Worm (Caenorhabditis elegans) whole organism, young adult: Measurements from ENCODE around the gene nas-9.

Source experiments
- B0019.2 ChIP-seq: fragments of 200-800 bp; sonication (Bioruptor generic); conservative IDR thresholded peaks from 2 replicates; pipeline ENCODE4 v1.3.6; 2022; ENCODE audit warnings: missing genetic modification reagents, missing genetic modification characterization, missing compliant biosample characterization
- D2030.7 ChIP-seq: fragments of 200-800 bp; sonication (Bioruptor generic); IDR thresholded peaks from 2 replicates; pipeline ENCODE4 v1.3.6; 2022; ENCODE audit warnings: missing genetic modification reagents, missing genetic modification characterization, missing compliant biosample characterization
- F10E7.11 ChIP-seq: sonication (generic microtip); optimal IDR thresholded peaks from 2 replicates; lab custom pipeline; 2017; ENCODE audit warnings: mild to moderate bottlenecking, missing genetic modification characterization, moderate library complexity, missing compliant biosample characterization
- F49E8.2 ChIP-seq: sonication (generic microtip); optimal IDR thresholded peaks from 3 replicates; lab custom pipeline; 2017; ENCODE audit warnings: missing genetic modification characterization, mild to moderate bottlenecking, missing compliant biosample characterization, antibody characterized with exemption, moderate library complexity; ENCODE audit not compliant: insufficient read depth
- F52B5.7 ChIP-seq: sonication (generic microtip); optimal IDR thresholded peaks from 2 replicates; lab custom pipeline; 2016; ENCODE audit warnings: mild to moderate bottlenecking, missing genetic modification characterization, missing compliant biosample characterization
- K11D2.4 ChIP-seq: fragments of 200-800 bp; sonication (Bioruptor generic); IDR thresholded peaks from 2 replicates; pipeline ENCODE4 v1.3.6; 2022; ENCODE audit warnings: missing genetic modification reagents, missing genetic modification characterization, missing compliant biosample characterization
- T26A5.8 ChIP-seq: sonication (generic microtip); optimal IDR thresholded peaks from 2 replicates; lab custom pipeline; 2016; ENCODE audit warnings: missing genetic modification characterization, missing compliant biosample characterization
- Y53F4B.3 ChIP-seq: fragments of 200-800 bp; sonication (Bioruptor generic); IDR thresholded peaks from 2 replicates; pipeline ENCODE4 v1.3.6; 2022; ENCODE audit warnings: missing genetic modification reagents, missing genetic modification characterization, missing compliant biosample characterization
- ZK185.1 ChIP-seq: sonication (generic microtip); optimal IDR thresholded peaks from 2 replicates; lab custom pipeline; 2016; ENCODE audit warnings: mild to moderate bottlenecking, missing genetic modification characterization, missing compliant biosample characterization; ENCODE audit not compliant: poor library complexity, severe bottlenecking
- ama-1 ChIP-seq, 3 experiments: fragments of 150-350 bp in 1 of 3; sonication (generic microtip) in 2 of 3; optimal IDR thresholded peaks; 2 replicates each; lab custom pipeline; 2014 to 2018; ENCODE audit warnings: missing biosample characterization in 2 of 3, missing genetic modification characterization in 2 of 3, missing genetic modification reagents in 2 of 3
- attf-3 ChIP-seq: fragments of 200-800 bp; sonication (Bioruptor generic); conservative IDR thresholded peaks from 2 replicates; pipeline ENCODE4 v1.3.6; 2022; ENCODE audit warnings: missing genetic modification reagents, missing genetic modification characterization, missing compliant biosample characterization
- attf-6 ChIP-seq: fragments of 200-800 bp; sonication (Bioruptor generic); IDR thresholded peaks from 2 replicates; pipeline ENCODE4 v1.3.6; 2022; ENCODE audit warnings: missing genetic modification reagents, missing genetic modification characterization, missing compliant biosample characterization
- bed-1 ChIP-seq: fragments of 200-800 bp; sonication (Bioruptor generic); IDR thresholded peaks from 2 replicates; pipeline ENCODE4 v1.3.6; 2022; ENCODE audit warnings: missing genetic modification reagents, missing genetic modification characterization, missing compliant biosample characterization
- ceh-27 ChIP-seq: fragments of 200-800 bp; sonication (Bioruptor generic); optimal IDR thresholded peaks from 2 replicates; lab custom pipeline; 2018; ENCODE audit warnings: mild to moderate bottlenecking, missing genetic modification characterization, moderate library complexity, missing compliant biosample characterization
- dox-1 ChIP-seq: fragments of 200-800 bp; sonication (Bioruptor generic); IDR thresholded peaks from 2 replicates; pipeline ENCODE4 v1.3.6; 2022; ENCODE audit warnings: missing genetic modification reagents, missing genetic modification characterization, missing compliant biosample characterization
- dpff-1 ChIP-seq: sonication (generic microtip); optimal IDR thresholded peaks from 2 replicates; lab custom pipeline; 2017; ENCODE audit warnings: mild to moderate bottlenecking, missing genetic modification characterization, missing compliant biosample characterization
- egl-44 ChIP-seq: fragments of 200-800 bp; sonication (Bioruptor generic); IDR thresholded peaks from 2 replicates; pipeline ENCODE4 v1.3.6; 2022; ENCODE audit warnings: missing genetic modification reagents, missing genetic modification characterization, missing compliant biosample characterization
- egrh-3 ChIP-seq: fragments of 200-800 bp; sonication (Bioruptor generic); IDR thresholded peaks from 2 replicates; pipeline ENCODE4 v1.3.6; 2022; ENCODE audit warnings: missing genetic modification reagents, missing genetic modification characterization, missing compliant biosample characterization
- hlh-26 ChIP-seq: fragments of 200-800 bp; sonication (Bioruptor generic); conservative IDR thresholded peaks from 2 replicates; pipeline ENCODE4 v1.3.6; 2022; ENCODE audit warnings: missing genetic modification reagents, missing genetic modification characterization, missing compliant biosample characterization
- hrde-1 ChIP-seq: sonication (generic microtip); optimal IDR thresholded peaks from 2 replicates; lab custom pipeline; 2016; ENCODE audit warnings: missing genetic modification characterization, mild to moderate bottlenecking, missing compliant biosample characterization, moderate library complexity, missing genotype, missing genetic modification reagents, borderline replicate concordance
- let-607 ChIP-seq, 2 experiments: fragments of 200-800 bp in 1 of 2; sonication (Bioruptor generic) in 1 of 2; sonication (generic microtip) in 1 of 2; optimal IDR thresholded peaks; 2 replicates each; lab custom pipeline; 2016 to 2018; ENCODE audit warnings: mild to moderate bottlenecking in 2 of 2, missing compliant biosample characterization in 2 of 2, missing genetic modification characterization in 2 of 2, moderate library complexity in 2 of 2, missing genotype in 1 of 2
- lin-35 ChIP-seq, 3 experiments: fragments of 150-350 bp in 2 of 3; sonication (generic microtip) in 1 of 3; optimal IDR thresholded peaks; 2 replicates each; lab custom pipeline; 2014 to 2018; ENCODE audit warnings: missing biosample characterization in 3 of 3, missing genetic modification characterization in 3 of 3, missing genetic modification reagents in 3 of 3
- lin-40 ChIP-seq: sonication (generic microtip); optimal IDR thresholded peaks from 2 replicates; lab custom pipeline; 2016; ENCODE audit warnings: missing genetic modification characterization, mild to moderate bottlenecking, missing compliant biosample characterization, missing genotype, missing genetic modification reagents
- lin-54 ChIP-seq: fragments of 200-800 bp; sonication (Bioruptor generic); optimal IDR thresholded peaks from 2 replicates; lab custom pipeline; 2018; ENCODE audit warnings: mild to moderate bottlenecking, missing genetic modification characterization, missing compliant biosample characterization
- lir-1 ChIP-seq: fragments of 200-800 bp; sonication (Bioruptor generic); conservative IDR thresholded peaks from 2 replicates; pipeline ENCODE4 v1.3.6; 2022; ENCODE audit warnings: missing genetic modification reagents, missing genetic modification characterization, missing compliant biosample characterization
- madf-10 ChIP-seq: sonication (generic microtip); optimal IDR thresholded peaks from 2 replicates; lab custom pipeline; 2016; ENCODE audit warnings: mild to moderate bottlenecking, missing genetic modification characterization, missing compliant biosample characterization
- madf-3 ChIP-seq: fragments of 200-800 bp; sonication (Bioruptor generic); IDR thresholded peaks from 2 replicates; pipeline ENCODE4 v1.3.6; 2022; ENCODE audit warnings: missing genetic modification reagents, missing genetic modification characterization, missing compliant biosample characterization
- madf-8 ChIP-seq: fragments of 200-800 bp; sonication (Bioruptor generic); conservative IDR thresholded peaks from 2 replicates; pipeline ENCODE4 v1.3.6; 2022; ENCODE audit warnings: missing genetic modification reagents, missing genetic modification characterization, missing compliant biosample characterization
- mcd-1 ChIP-seq: fragments of 200-800 bp; sonication (Bioruptor generic); IDR thresholded peaks from 2 replicates; pipeline ENCODE4 v1.3.6; 2022; ENCODE audit warnings: missing genetic modification reagents, missing genetic modification characterization, missing compliant biosample characterization
- nfya-1 ChIP-seq: sonication (generic microtip); optimal IDR thresholded peaks from 2 replicates; lab custom pipeline; 2017; ENCODE audit warnings: antibody characterized with exemption, missing compliant biosample characterization, missing genetic modification characterization, borderline replicate concordance; ENCODE audit not compliant: insufficient read depth
- pbrm-1 ChIP-seq: fragments of 200-800 bp; sonication (Bioruptor generic); IDR thresholded peaks from 2 replicates; pipeline ENCODE4 v1.3.6; 2022; ENCODE audit warnings: missing genetic modification reagents, missing genetic modification characterization, missing compliant biosample characterization
- pha-4 ChIP-seq: fragments of 150-350 bp; sonication (generic microtip); optimal IDR thresholded peaks from 2 replicates; lab custom pipeline; 2014; ENCODE audit warnings: missing biosample characterization, missing genetic modification reagents, missing genetic modification characterization
- rec-8 ChIP-seq, 2 experiments: sonication (generic microtip); optimal IDR thresholded peaks; 2 replicates each; lab custom pipeline; 2016; ENCODE audit warnings: mild to moderate bottlenecking in 2 of 2, missing genetic modification characterization in 2 of 2, missing genetic modification reagents in 2 of 2, missing genotype in 2 of 2, missing biosample characterization in 1 of 2, missing compliant biosample characterization in 1 of 2, moderate library complexity in 1 of 2
- somi-1 ChIP-seq: fragments of 200-800 bp; sonication (Bioruptor generic); optimal IDR thresholded peaks from 2 replicates; lab custom pipeline; 2018; ENCODE audit warnings: mild to moderate bottlenecking, missing genetic modification characterization, missing compliant biosample characterization
- sptf-2 ChIP-seq: fragments of 200-800 bp; sonication (Bioruptor generic); optimal IDR thresholded peaks from 2 replicates; lab custom pipeline; 2018; ENCODE audit warnings: mild to moderate bottlenecking, missing genetic modification characterization, missing compliant biosample characterization
- ztf-3 ChIP-seq: fragments of 200-800 bp; sonication (Bioruptor generic); optimal IDR thresholded peaks from 2 replicates; lab custom pipeline; 2018; ENCODE audit warnings: mild to moderate bottlenecking, missing genetic modification characterization, missing compliant biosample characterization

nas-9 gene

DNA sequence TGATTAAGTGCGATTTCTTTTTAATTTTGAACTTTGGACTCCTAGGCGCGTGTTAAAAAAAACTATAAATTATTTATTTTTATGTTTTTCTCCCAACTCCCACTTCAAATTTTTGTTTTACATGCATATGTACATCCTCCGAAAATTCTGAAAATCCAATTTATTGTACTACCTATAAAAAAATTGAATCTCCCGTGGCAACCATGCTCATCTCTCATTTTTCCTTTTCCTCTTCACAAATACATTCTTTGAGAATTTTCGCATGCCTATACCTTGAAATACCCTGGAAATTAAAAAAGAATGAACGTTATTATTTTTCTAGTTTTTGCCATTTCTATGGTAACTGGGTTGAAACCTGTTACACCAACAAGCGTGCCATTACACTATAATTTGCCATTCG, 51.0 kb downstream of the nas-9 start, which contains the start of gene R02F11.10:
R02F11.10 (plus strand) TSS at position 301 of the 400 bp plus-strand sequence.
- TF ChIP-seq madf-10 (no peak), ZK185.1 (no peak), F52B5.7 (tag; lab: Kevin White, UChicago) (no peak), mcd-1 (GFP tag; lab: Robert Waterston, UW) (no peak), sptf-2 (GFP tag; lab: Kevin White, UChicago) (no peak), K11D2.4 (GFP tag; lab: Robert Waterston, UW) (no peak), pha-4 (tag; lab: Kevin White, UChicago) (no peak), attf-6 (GFP tag; lab: Robert Waterston, UW) (no peak), egrh-3 (GFP tag; lab: Robert Waterston, UW) (no peak), lir-1 (GFP tag; lab: Robert Waterston, UW) (no peak), attf-3 (GFP tag; lab: Robert Waterston, UW) (no peak), nfya-1 (tag; lab: Kevin White, UChicago) (no peak), lin-35 (GFP tag; optimal IDR thresholded peaks at IDR 0.05; lab: Kevin White, UChicago) (no peak), D2030.7 (no peak), rec-8 (tag; optimal IDR thresholded peaks at IDR 0.05; lab: Kevin White, UChicago) (no peak), F10E7.11 (tag; lab: Kevin White, UChicago) (no peak), ceh-27 (GFP tag; lab: Kevin White, UChicago) (no peak), dpff-1 (tag; lab: Kevin White, UChicago) (no peak), Y53F4B.3 (GFP tag; lab: Robert Waterston, UW) (no peak), F49E8.2 (tag; lab: Kevin White, UChicago) (no peak)

DNA sequence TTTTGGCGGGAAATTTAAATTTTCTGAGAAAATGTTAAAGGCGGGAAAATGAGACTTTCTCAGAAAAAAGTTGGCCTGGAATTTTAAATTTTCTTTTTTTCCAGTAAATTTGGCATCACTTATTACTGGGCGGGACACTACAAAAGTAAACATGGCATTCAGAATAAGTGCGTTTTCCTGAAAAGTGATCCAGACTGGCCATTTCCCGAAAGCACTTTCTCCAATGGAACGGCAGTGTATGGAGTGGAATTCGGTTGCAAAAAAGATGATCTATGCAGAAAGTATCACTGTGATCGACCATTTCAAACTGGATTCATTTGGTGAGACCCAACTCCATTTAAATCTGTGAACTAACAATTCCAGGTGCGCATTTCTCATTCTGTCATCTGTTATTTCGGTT, 52.0 kb downstream of the nas-9 start:
- TF ChIP-seq B0019.2 (GFP tag; lab: Robert Waterston, UW) (no peak), lin-54 (GFP tag; lab: Kevin White, UChicago) (no peak), somi-1 (GFP tag; lab: Kevin White, UChicago) (no peak), T26A5.8 (tag; lab: Kevin White, UChicago) (no peak), lin-40 (no peak), madf-3 (GFP tag; lab: Robert Waterston, UW) (no peak), ZK185.1 (no peak), egl-44 (GFP tag; lab: Robert Waterston, UW) (no peak), hlh-26 (GFP tag; lab: Robert Waterston, UW) (no peak), D2030.7 (no peak), bed-1 (no peak), F52B5.7 (tag; lab: Kevin White, UChicago) (no peak), ztf-3 (no peak), ceh-27 (GFP tag; lab: Kevin White, UChicago) (no peak), hrde-1 (no peak), ama-1 (optimal IDR thresholded peaks at IDR 0.05; lab: Kevin White, UChicago) (no peak), ama-1 (GFP tag; optimal IDR thresholded peaks at IDR 0.05; lab: Kevin White, UChicago) (no peak), pbrm-1 (no peak), dox-1 (GFP tag; lab: Robert Waterston, UW) (no peak), madf-8 (GFP tag; lab: Robert Waterston, UW) (no peak), let-607 (tag; optimal IDR thresholded peaks at IDR 0.05; lab: Kevin White, UChicago) (no peak)
